Comparison of ENCODE assay signal across 1 fruit fly cellular context in genomic region chr3R:19904865-19905373, dm6.
TF ChIP-seq lines count a peak whose summit lies in the region.

TSS of gene Surf6 (minus strand) at chr3R:19904868.
TSS of gene RhoGAP92B (plus strand) at chr3R:19905164.

TF ChIP-seq in whole organism, embryonic, 481 proteins besides CTCF, POLR2A, EP300 and RAD21 (continued from another document):
- peak; percentile 33 for TF ChIP-seq fd3F (GFP tag; optimal IDR thresholded peaks at IDR 0.05; lab: Kevin White, UChicago)
- peak; percentile 73 for TF ChIP-seq kah (GFP tag; optimal IDR thresholded peaks at IDR 0.05; lab: Kevin White, UChicago)
- TF ChIP-seq Spps (tag; optimal IDR thresholded peaks at IDR 0.05; lab: Kevin White, UChicago), result peak; percentile 4
- TF ChIP-seq CG3163 (GFP tag; optimal IDR thresholded peaks at IDR 0.05; lab: Kevin White, UChicago), result peak; percentile 38
- TF ChIP-seq ap (GFP tag; IDR thresholded peaks at IDR 0.05; lab: Robert Waterston, UW), result no peak
- no peak for TF ChIP-seq mld (GFP tag; IDR thresholded peaks at IDR 0.05; lab: Robert Waterston, UW; ENCODE audit: partially characterized antibody)
- peak; percentile 15 for TF ChIP-seq CG2875 (GFP tag; optimal IDR thresholded peaks at IDR 0.05; lab: Kevin White, UChicago)
- no peak for TF ChIP-seq CG43689 (GFP tag; IDR thresholded peaks at IDR 0.05; lab: Robert Waterston, UW)
- peak; percentile 63 for TF ChIP-seq CHES-1-like (GFP tag; optimal IDR thresholded peaks at IDR 0.05; lab: Kevin White, UChicago)
- no peak for TF ChIP-seq CG15479 (GFP tag; optimal IDR thresholded peaks at IDR 0.05; lab: Kevin White, UChicago)
- TF ChIP-seq p53 (GFP tag; optimal IDR thresholded peaks at IDR 0.05; lab: Kevin White, UChicago), result peak; percentile 55
- TF ChIP-seq Sox102F (GFP tag; optimal IDR thresholded peaks at IDR 0.05; lab: Kevin White, UChicago), result no peak
- TF ChIP-seq Neu2 (GFP tag; optimal IDR thresholded peaks at IDR 0.05; lab: Kevin White, UChicago; ENCODE audit: borderline replicate concordance), result no peak
- TF ChIP-seq CG12236 (GFP tag; optimal IDR thresholded peaks at IDR 0.05; lab: Kevin White, UChicago), result no peak
- peak; percentile 95 for TF ChIP-seq pzg (GFP tag; optimal IDR thresholded peaks at IDR 0.05; lab: Kevin White, UChicago)
- TF ChIP-seq Atf3 (GFP tag; optimal IDR thresholded peaks at IDR 0.05; lab: Kevin White, UChicago), result peak; percentile 37
- TF ChIP-seq nerfin-2 (GFP tag; IDR thresholded peaks at IDR 0.05; lab: Robert Waterston, UW; ENCODE audit: partially characterized antibody), result no peak
- peak; percentile 10 for TF ChIP-seq Tbp (GFP tag; optimal IDR thresholded peaks at IDR 0.05; lab: Kevin White, UChicago)
- peak; percentile 46 for TF ChIP-seq Ssrp (tag; optimal IDR thresholded peaks at IDR 0.05; lab: Kevin White, UChicago)
- TF ChIP-seq caup (GFP tag; optimal IDR thresholded peaks at IDR 0.05; lab: Kevin White, UChicago; ENCODE audit: severe bottlenecking), result peak; percentile 71
- TF ChIP-seq dmrt99B (tag; optimal IDR thresholded peaks at IDR 0.05; lab: Kevin White, UChicago), result peak; percentile 51
- TF ChIP-seq schlank (tag; optimal IDR thresholded peaks at IDR 0.05; lab: Kevin White, UChicago), result peak; percentile 4
- TF ChIP-seq Chrac-16 (GFP tag; optimal IDR thresholded peaks at IDR 0.05; lab: Kevin White, UChicago), result peak; percentile 61
- TF ChIP-seq TFAM (GFP tag; optimal IDR thresholded peaks at IDR 0.05; lab: Kevin White, UChicago), result no peak
- TF ChIP-seq wor (GFP tag; IDR thresholded peaks at IDR 0.05; lab: Robert Waterston, UW), result no peak
- no peak for TF ChIP-seq da (GFP tag; optimal IDR thresholded peaks at IDR 0.05; lab: Kevin White, UChicago)
- TF ChIP-seq NC2α (GFP tag; optimal IDR thresholded peaks at IDR 0.05; lab: Kevin White, UChicago), result peak; percentile 69
- peak; percentile 71 for TF ChIP-seq CG32532 (GFP tag; IDR thresholded peaks at IDR 0.05; lab: Robert Waterston, UW)
- peak; percentile 92 for TF ChIP-seq YL-1 (GFP tag; optimal IDR thresholded peaks at IDR 0.05; lab: Kevin White, UChicago)
- peak; percentile 41 for TF ChIP-seq CG1529 (GFP tag; optimal IDR thresholded peaks at IDR 0.05; lab: Kevin White, UChicago)
- TF ChIP-seq dpn (GFP tag; optimal IDR thresholded peaks at IDR 0.05; lab: Kevin White, UChicago), result peak; percentile 58 to 68
- TF ChIP-seq ci (GFP tag; IDR thresholded peaks at IDR 0.05; lab: Robert Waterston, UW), result peak; percentile 65; the same call in 1 of the 3 replicates
- TF ChIP-seq knrl (GFP tag; IDR thresholded peaks at IDR 0.05; lab: Robert Waterston, UW; ENCODE audit: partially characterized antibody), result peak; percentile 62; the same call in 2 of the 3 replicates
- TF ChIP-seq Atf6 (GFP tag; IDR thresholded peaks at IDR 0.05; lab: Robert Waterston, UW), result peak; percentile 63; the same call in 1 of the 2 replicates
- peak; percentile 47 for TF ChIP-seq odd (GFP tag; optimal IDR thresholded peaks at IDR 0.05; lab: Kevin White, UChicago)
- TF ChIP-seq CG30020 (tag; optimal IDR thresholded peaks at IDR 0.05; lab: Kevin White, UChicago), result peak; percentile 51
- peak; percentile 54 for TF ChIP-seq CG10654 (GFP tag; optimal IDR thresholded peaks at IDR 0.05; lab: Kevin White, UChicago)
- peak; percentile 11 for TF ChIP-seq CG4282 (GFP tag; optimal IDR thresholded peaks at IDR 0.05; lab: Kevin White, UChicago)
- no peak for TF ChIP-seq Lpt (GFP tag; optimal IDR thresholded peaks at IDR 0.05; lab: Kevin White, UChicago)
- TF ChIP-seq CG6813 (GFP tag; optimal IDR thresholded peaks at IDR 0.05; lab: Kevin White, UChicago), result peak; percentile 37
- TF ChIP-seq Xrp1 (GFP tag; IDR thresholded peaks at IDR 0.05; lab: Robert Waterston, UW), result peak; percentile 50; the same call in 1 of the 2 replicates
- TF ChIP-seq CG8944 (GFP tag; optimal IDR thresholded peaks at IDR 0.05; lab: Kevin White, UChicago), result peak; percentile 39
- peak; percentile 45; the same call in 1 of the 2 replicates for TF ChIP-seq CG14014 (GFP tag; IDR thresholded peaks at IDR 0.05; lab: Robert Waterston, UW)
